Fruit fly (Drosophila melanogaster): Measurements from ENCODE around the gene Vps15.

- TF ChIP-seq CTCF (optimal IDR thresholded peaks at IDR 0.05) (no peak), CG8478 (optimal IDR thresholded peaks at IDR 0.05) (no peak)
Measured at dm6 chr3R:9236883-9237267, 8.8 kb downstream of the Vps15 start.
